Fruit fly (Drosophila melanogaster) S2 (cell line): ENCODE data around the gene ltl.
A peak's percentile ranks its signal among the peaks of the same experiment; 100 is the strongest.
"Not testable (repeated sequence)": the region's sequence is repeated elsewhere in the genome, so short reads cannot be mapped to it uniquely, and the experiment has no call there.

Source experiments
- CG8478 ChIP-seq: fragments of >200 bp; optimal IDR thresholded peaks from 2 replicates; lab custom pipeline; 2018
- CTCF ChIP-seq, 2 experiments: fragments of >200 bp; optimal IDR thresholded peaks; 2 replicates each; lab custom pipeline; 2018

ltl gene

dm6 chr3L:7518351-7519102 lies at the start of gene ltl:
ltl (plus strand) TSS chr3L:7518997.
- no peak for TF ChIP-seq CTCF (optimal IDR thresholded peaks at IDR 0.05; lab: Kevin White, UChicago)
- TF ChIP-seq CG8478 (lab: Kevin White, UChicago), result no peak

dm6 chr3L:7470202-7470601 lies 48.6 kb upstream of the ltl start, which contains the start of gene CG8543:
CG8543 (minus strand) TSS chr3L:7470302.
- no peak for TF ChIP-seq CTCF (optimal IDR thresholded peaks at IDR 0.05; lab: Kevin White, UChicago)
- no peak for TF ChIP-seq CG8478 (lab: Kevin White, UChicago)

dm6 chr3L:7471259-7471658 lies 47.5 kb upstream of the ltl start, which contains the start of gene CG8541:
CG8541 (plus strand) TSS chr3L:7471559.
- no peak for TF ChIP-seq CG8478 (lab: Kevin White, UChicago)
- no peak for TF ChIP-seq CTCF (optimal IDR thresholded peaks at IDR 0.05; lab: Kevin White, UChicago)

- no peak for TF ChIP-seq CG8478 (lab: Kevin White, UChicago)
- no peak for TF ChIP-seq CTCF (optimal IDR thresholded peaks at IDR 0.05; lab: Kevin White, UChicago)
Measured at dm6 chr3L:7475270-7475669, 43.5 kb upstream of the ltl start, which contains the start of gene CG43292. CG43292 (plus strand) TSS chr3L:7475570.

- no peak for TF ChIP-seq CG8478 (lab: Kevin White, UChicago)
- no peak for TF ChIP-seq CTCF (optimal IDR thresholded peaks at IDR 0.05; lab: Kevin White, UChicago)
Measured at dm6 chr3L:7485667-7486066, 33.1 kb upstream of the ltl start, which contains the start of gene mthl6. mthl6 (plus strand) TSS chr3L:7485967.

- no peak for TF ChIP-seq CG8478 (lab: Kevin White, UChicago)
- no peak for TF ChIP-seq CTCF (optimal IDR thresholded peaks at IDR 0.05; lab: Kevin White, UChicago)
Measured at dm6 chr3L:7491564-7491963, 27.2 kb upstream of the ltl start, which contains the start of gene Cyp316a1. Cyp316a1 (plus strand) TSS chr3L:7491864.

dm6 chr3L:7496097-7496496 lies 22.7 kb upstream of the ltl start, which contains the start of gene Cyp4d8:
Cyp4d8 (minus strand) TSS chr3L:7496197.
- TF ChIP-seq CG8478 (lab: Kevin White, UChicago) (no peak), CTCF (optimal IDR thresholded peaks at IDR 0.05; lab: Kevin White, UChicago) (no peak)

- not testable (repeated sequence) for TF ChIP-seq CG8478 (lab: Kevin White, UChicago); CTCF (optimal IDR thresholded peaks at IDR 0.05; lab: Kevin White, UChicago)
Measured at dm6 chr3L:7498731-7499130, 20.1 kb upstream of the ltl start, which contains the start of gene CG8539. CG8539 (minus strand) TSS chr3L:7498831.

dm6 chr3L:7506117-7506516 lies 12.7 kb upstream of the ltl start, which contains the start of gene CG7548:
CG7548 (minus strand) TSS chr3L:7506217.
- TF ChIP-seq CG8478 (lab: Kevin White, UChicago) (no peak), CTCF (optimal IDR thresholded peaks at IDR 0.05; lab: Kevin White, UChicago) (no peak)

- peak in 1 of 2 experiments; percentile 49 for TF ChIP-seq CTCF (optimal IDR thresholded peaks at IDR 0.05; lab: Kevin White, UChicago)
- no peak for TF ChIP-seq CG8478 (lab: Kevin White, UChicago)
Measured at dm6 chr3L:7510414-7511384, 8.1 kb upstream of the ltl start, which contains the start of gene CG7546. CG7546 (plus strand) TSS chr3L:7510986.

- TF ChIP-seq CTCF (optimal IDR thresholded peaks at IDR 0.05; lab: Kevin White, UChicago), result no peak
- no peak for TF ChIP-seq CG8478 (lab: Kevin White, UChicago)
Measured at dm6 chr3L:7519219-7519618, 422 bp downstream of the ltl start.

dm6 chr3L:7520619-7521018 lies 1.8 kb downstream of the ltl start:
- no peak for TF ChIP-seq CG8478 (lab: Kevin White, UChicago)
- no peak for TF ChIP-seq CTCF (optimal IDR thresholded peaks at IDR 0.05; lab: Kevin White, UChicago)

dm6 chr3L:7521847-7522246 lies 3.0 kb downstream of the ltl start:
- TF ChIP-seq CG8478 (lab: Kevin White, UChicago) (no peak), CTCF (optimal IDR thresholded peaks at IDR 0.05; lab: Kevin White, UChicago) (no peak)

- TF ChIP-seq CTCF (optimal IDR thresholded peaks at IDR 0.05; lab: Kevin White, UChicago), result no peak
- TF ChIP-seq CG8478 (lab: Kevin White, UChicago), result no peak
Measured at dm6 chr3L:7527661-7528379, 9.0 kb downstream of the ltl start.
